Worm (Caenorhabditis elegans) whole organism, mixed stage, embryonic: ENCODE results near the gene cog-1.

Source experiments
- M03D4.4 ChIP-seq: sonication (generic microtip); optimal IDR thresholded peaks from 2 replicates; lab custom pipeline; 2017; ENCODE audit warnings: mild to moderate bottlenecking, missing genetic modification characterization, missing compliant biosample characterization
- bed-3 ChIP-seq: fragments of 200-800 bp; sonication (Bioruptor generic); optimal IDR thresholded peaks from 3 replicates; lab custom pipeline; 2018; ENCODE audit warnings: mild to moderate bottlenecking, missing genetic modification characterization, moderate library complexity, missing compliant biosample characterization
- blmp-1 ChIP-seq: fragments of 150-350 bp; optimal IDR thresholded peaks from 2 replicates; lab custom pipeline; 2014; ENCODE audit warnings: missing biosample characterization, missing genetic modification characterization
- ceh-43 ChIP-seq: fragments of 200-800 bp; sonication (Bioruptor generic); optimal IDR thresholded peaks from 2 replicates; lab custom pipeline; 2018; ENCODE audit warnings: mild to moderate bottlenecking, missing genetic modification characterization, moderate library complexity, missing compliant biosample characterization
- ceh-83 ChIP-seq: fragments of 200-800 bp; sonication (Bioruptor generic); optimal IDR thresholded peaks from 2 replicates; lab custom pipeline; 2018; ENCODE audit warnings: mild to moderate bottlenecking, missing genetic modification characterization, missing compliant biosample characterization
- ces-1 ChIP-seq: fragments of 150-350 bp; optimal IDR thresholded peaks from 2 replicates; lab custom pipeline; 2014; ENCODE audit warnings: missing biosample characterization, missing genetic modification reagents, missing genetic modification characterization
- cnd-1 ChIP-seq: fragments of 200-800 bp; sonication (Bioruptor generic); optimal IDR thresholded peaks from 2 replicates; lab custom pipeline; 2018; ENCODE audit warnings: mild to moderate bottlenecking, missing genetic modification characterization, missing compliant biosample characterization
- elt-1 ChIP-seq: sonication (generic microtip); optimal IDR thresholded peaks from 2 replicates; lab custom pipeline; 2017; ENCODE audit warnings: missing genetic modification characterization, mild to moderate bottlenecking, missing compliant biosample characterization, antibody characterized with exemption, moderate library complexity, borderline replicate concordance; ENCODE audit not compliant: insufficient read depth
- elt-3 ChIP-seq: fragments of 150-350 bp; optimal IDR thresholded peaks from 2 replicates; lab custom pipeline; 2014; ENCODE audit warnings: missing biosample characterization, missing genetic modification characterization
- flh-1 ChIP-seq: fragments of 200-800 bp; sonication (Bioruptor generic); optimal IDR thresholded peaks from 2 replicates; lab custom pipeline; 2018; ENCODE audit warnings: mild to moderate bottlenecking, missing genetic modification characterization, moderate library complexity, missing compliant biosample characterization
- ham-2 ChIP-seq: fragments of 200-800 bp; sonication (Bioruptor generic); optimal IDR thresholded peaks from 2 replicates; lab custom pipeline; 2018; ENCODE audit warnings: mild to moderate bottlenecking, missing genetic modification characterization, missing compliant biosample characterization
- hlh-1 ChIP-seq: fragments of 150-350 bp; optimal IDR thresholded peaks from 2 replicates; lab custom pipeline; 2014; ENCODE audit warnings: missing biosample characterization, missing genetic modification reagents, missing genetic modification characterization
- lin-13 ChIP-seq: fragments of 150-350 bp; optimal IDR thresholded peaks from 2 replicates; lab custom pipeline; 2014; ENCODE audit warnings: missing biosample characterization, missing genetic modification characterization
- lin-32 ChIP-seq: fragments of 200-800 bp; sonication (Bioruptor generic); optimal IDR thresholded peaks from 2 replicates; lab custom pipeline; 2018; ENCODE audit warnings: mild to moderate bottlenecking, missing genetic modification characterization, missing compliant biosample characterization
- lsy-2 ChIP-seq: fragments of 150-350 bp; optimal IDR thresholded peaks from 2 replicates; lab custom pipeline; 2014; ENCODE audit warnings: missing biosample characterization, missing genetic modification characterization
- mab-5 ChIP-seq: fragments of 150-350 bp; optimal IDR thresholded peaks from 2 replicates; lab custom pipeline; 2014; ENCODE audit warnings: missing biosample characterization, missing genetic modification characterization
- mep-1 ChIP-seq: fragments of 150-350 bp; optimal IDR thresholded peaks from 2 replicates; lab custom pipeline; 2017; ENCODE audit warnings: missing biosample characterization, missing genetic modification reagents, missing genetic modification characterization, inconsistent platforms
- mls-2 ChIP-seq: sonication (generic microtip); optimal IDR thresholded peaks from 2 replicates; lab custom pipeline; 2016; ENCODE audit warnings: mild to moderate bottlenecking, missing genetic modification characterization, moderate library complexity, missing compliant biosample characterization
- nhr-12 ChIP-seq: fragments of 150-350 bp; optimal IDR thresholded peaks from 2 replicates; lab custom pipeline; 2014; ENCODE audit warnings: missing biosample characterization, missing genetic modification characterization
- nhr-237 ChIP-seq: fragments of 150-350 bp; optimal IDR thresholded peaks from 2 replicates; lab custom pipeline; 2014; ENCODE audit warnings: missing biosample characterization, missing genetic modification characterization
- nhr-28 ChIP-seq: fragments of 150-350 bp; optimal IDR thresholded peaks from 2 replicates; lab custom pipeline; 2014; ENCODE audit warnings: missing biosample characterization, missing genetic modification characterization
- nhr-76 ChIP-seq: sonication (generic microtip); optimal IDR thresholded peaks from 2 replicates; lab custom pipeline; 2017; ENCODE audit warnings: missing biosample characterization, missing genetic modification characterization
- pha-4 ChIP-seq: fragments of 150-350 bp; optimal IDR thresholded peaks from 2 replicates; lab custom pipeline; 2018; ENCODE audit warnings: missing biosample characterization, missing genetic modification reagents, missing genetic modification characterization
- sem-2 ChIP-seq: fragments of 200-800 bp; sonication (Bioruptor generic); optimal IDR thresholded peaks from 2 replicates; lab custom pipeline; 2018; ENCODE audit warnings: mild to moderate bottlenecking, missing genetic modification characterization, missing compliant biosample characterization
- snpc-4 ChIP-seq: fragments of 150-350 bp; optimal IDR thresholded peaks from 2 replicates; lab custom pipeline; 2014; ENCODE audit warnings: missing biosample characterization, missing genetic modification characterization
- sptf-1 ChIP-seq: sonication (generic microtip); optimal IDR thresholded peaks from 2 replicates; lab custom pipeline; 2017; ENCODE audit warnings: mild to moderate bottlenecking, missing genetic modification characterization, moderate library complexity, missing compliant biosample characterization
- unc-39 ChIP-seq: fragments of 150-350 bp; optimal IDR thresholded peaks from 2 replicates; lab custom pipeline; 2014; ENCODE audit warnings: missing biosample characterization, missing genetic modification characterization
- unc-62 ChIP-seq: fragments of 150-350 bp; optimal IDR thresholded peaks from 2 replicates; lab custom pipeline; 2014; ENCODE audit warnings: missing biosample characterization, missing genetic modification reagents, missing genetic modification characterization
- zip-8 ChIP-seq: fragments of 150-350 bp; optimal IDR thresholded peaks from 2 replicates; lab custom pipeline; 2014; ENCODE audit warnings: missing biosample characterization, missing genetic modification characterization
- ztf-11 ChIP-seq: fragments of 150-350 bp; optimal IDR thresholded peaks from 2 replicates; lab custom pipeline; 2014; ENCODE audit warnings: missing biosample characterization, missing genetic modification characterization

The cog-1 gene

ce11 chrII:14902193-14902592 lies at the start of gene cog-1:
TSS of gene cog-1 (plus strand) at chrII:14902493.
- TF ChIP-seq mls-2 (tag; lab: Kevin White, UChicago) (no peak), ham-2 (no peak), ceh-83 (GFP tag; lab: Kevin White, UChicago) (no peak), nhr-76 (tag; lab: Kevin White, UChicago) (no peak), unc-39 (tag; lab: Kevin White, UChicago) (no peak), mab-5 (tag; lab: Kevin White, UChicago) (no peak), elt-3 (tag; lab: Kevin White, UChicago) (no peak), snpc-4 (no peak), unc-62 (GFP tag; lab: Kevin White, UChicago) (no peak), lin-32 (no peak), lin-13 (tag; lab: Kevin White, UChicago) (no peak), blmp-1 (no peak), zip-8 (tag; lab: Kevin White, UChicago) (no peak), nhr-237 (tag; lab: Kevin White, UChicago) (no peak), nhr-12 (tag; lab: Kevin White, UChicago) (no peak)

ce11 chrII:14855229-14855628 lies 47.1 kb upstream of the cog-1 start, which contains the start of gene R05H10.7:
TSS of gene R05H10.7 (plus strand) at chrII:14855529.
- no peak for TF ChIP-seq nhr-28 (tag; lab: Kevin White, UChicago)
- TF ChIP-seq, all 35 proteins: peak for 0

- peak; percentile 33 for TF ChIP-seq ces-1
- peak; percentile 26 for TF ChIP-seq sptf-1 (tag; lab: Kevin White, UChicago)
- TF ChIP-seq unc-39 (tag; lab: Kevin White, UChicago) = no peak
- TF ChIP-seq elt-3 (tag; lab: Kevin White, UChicago) = no peak
- peak; percentile 9 for TF ChIP-seq mep-1 (tag; lab: Kevin White, UChicago)
These were observed 45.4 kb upstream of the cog-1 start, which contains the start of gene rbm-28 for ce11 chrII:14856922-14857321. TSS of gene rbm-28 (plus strand) at chrII:14857259.

ce11 chrII:14866156-14866555 lies 36.1 kb upstream of the cog-1 start:
- TF ChIP-seq snpc-4 = no peak
- TF ChIP-seq unc-39 (tag; lab: Kevin White, UChicago) = no peak
- TF ChIP-seq elt-3 (tag; lab: Kevin White, UChicago) = no peak
- no peak for TF ChIP-seq elt-1
- no peak for TF ChIP-seq cnd-1 (tag; lab: Kevin White, UChicago)
- no peak for TF ChIP-seq ces-1
- TF ChIP-seq blmp-1 = no peak
- no peak for TF ChIP-seq bed-3
- no peak for TF ChIP-seq lin-32
- no peak for TF ChIP-seq ztf-11
- no peak for TF ChIP-seq nhr-76 (tag; lab: Kevin White, UChicago)
- TF ChIP-seq mep-1 (tag; lab: Kevin White, UChicago) = no peak
- TF ChIP-seq pha-4 (tag; lab: Kevin White, UChicago) = no peak
- TF ChIP-seq lsy-2 (tag; lab: Kevin White, UChicago) = no peak
- no peak for TF ChIP-seq ceh-43 (GFP tag; lab: Kevin White, UChicago)

ce11 chrII:14866668-14867067 lies 35.6 kb upstream of the cog-1 start, which contains the start of gene gpx-2:
TSS of gene gpx-2 (plus strand) at chrII:14866766.
- no peak for TF ChIP-seq ceh-43 (GFP tag; lab: Kevin White, UChicago)
- TF ChIP-seq ceh-83 (GFP tag; lab: Kevin White, UChicago) = no peak
- no peak for TF ChIP-seq hlh-1 (tag; lab: Kevin White, UChicago)
- TF ChIP-seq flh-1 (GFP tag; lab: Kevin White, UChicago) = no peak
- TF ChIP-seq, all 35 proteins: peak for 0

ce11 chrII:14867530-14867929 lies 34.8 kb upstream of the cog-1 start:
- TF ChIP-seq ztf-11 (no peak), nhr-237 (tag; lab: Kevin White, UChicago) (no peak), lsy-2 (tag; lab: Kevin White, UChicago) (no peak), sem-2 (no peak), hlh-1 (tag; lab: Kevin White, UChicago) (no peak), M03D4.4 (tag; lab: Kevin White, UChicago) (no peak), ham-2 (no peak), mab-5 (tag; lab: Kevin White, UChicago) (no peak), zip-8 (tag; lab: Kevin White, UChicago) (no peak), sptf-1 (tag; lab: Kevin White, UChicago) (no peak), nhr-28 (tag; lab: Kevin White, UChicago) (no peak), ceh-43 (GFP tag; lab: Kevin White, UChicago) (no peak), cnd-1 (tag; lab: Kevin White, UChicago) (no peak), blmp-1 (no peak), ces-1 (no peak), ceh-83 (GFP tag; lab: Kevin White, UChicago) (no peak), nhr-12 (tag; lab: Kevin White, UChicago) (no peak), snpc-4 (no peak)
